Fruit fly (Drosophila melanogaster) whole organism, embryonic: ENCODE measurements around the gene mgr.

Experiments used
- ATbp ChIP-seq: fragments of 200-800 bp; sonication (Bioruptor generic); optimal IDR thresholded peaks from 2 replicates; lab custom pipeline; 2017; ENCODE audit warnings: missing biosample characterization, mild to moderate bottlenecking, missing genetic modification characterization, missing genetic modification reagents
- Abd-B ChIP-seq: fragments of 200-800 bp; sonication (Bioruptor generic); optimal IDR thresholded peaks from 2 replicates; lab custom pipeline; 2018; ENCODE audit warnings: missing biosample characterization, mild to moderate bottlenecking, missing genetic modification characterization, moderate library complexity
- Blimp-1 ChIP-seq: fragments of 200-800 bp; sonication (Bioruptor generic); optimal IDR thresholded peaks from 3 replicates; lab custom pipeline; 2018; ENCODE audit warnings: missing biosample characterization, missing genetic modification characterization, mild to moderate bottlenecking, moderate library complexity, missing genetic modification reagents
- CG10543 ChIP-seq: fragments of 200-800 bp; sonication (Bioruptor generic); optimal IDR thresholded peaks from 3 replicates; lab custom pipeline; 2017; ENCODE audit warnings: missing biosample characterization, mild to moderate bottlenecking, missing genetic modification characterization, moderate library complexity
- CG10979 ChIP-seq: fragments of 200-800 bp; sonication (Bioruptor generic); optimal IDR thresholded peaks from 2 replicates; lab custom pipeline; 2018; ENCODE audit warnings: missing biosample characterization, mild to moderate bottlenecking, missing genetic modification characterization, moderate library complexity
- CG13123 ChIP-seq: fragments of 200-800 bp; sonication (Bioruptor generic); optimal IDR thresholded peaks from 2 replicates; lab custom pipeline; 2016; ENCODE audit warnings: missing biosample characterization, missing genetic modification characterization
- CG13287 ChIP-seq: fragments of 200-800 bp; sonication (Bioruptor generic); IDR thresholded peaks from 2 replicates; pipeline ENCODE4 v1.3.6; 2022; ENCODE audit warnings: missing biosample characterization, missing genetic modification characterization; ENCODE audit not compliant: partially characterized antibody
- CG15601 ChIP-seq: fragments of 200-800 bp; sonication (Bioruptor generic); optimal IDR thresholded peaks from 3 replicates; lab custom pipeline; 2019; ENCODE audit warnings: missing biosample characterization, mild to moderate bottlenecking, missing genetic modification characterization, moderate library complexity
- CG17359 ChIP-seq: fragments of 200-800 bp; sonication (Bioruptor generic); optimal IDR thresholded peaks from 3 replicates; lab custom pipeline; 2018; ENCODE audit warnings: missing biosample characterization, mild to moderate bottlenecking, missing genetic modification characterization, moderate library complexity
- CG18764 ChIP-seq: fragments of 200-800 bp; sonication (Bioruptor generic); optimal IDR thresholded peaks from 3 replicates; lab custom pipeline; 2016; ENCODE audit warnings: missing biosample characterization, missing genetic modification characterization
- CG2678 ChIP-seq: fragments of 200-800 bp; sonication (Bioruptor generic); optimal IDR thresholded peaks from 3 replicates; lab custom pipeline; 2019; ENCODE audit warnings: missing biosample characterization, mild to moderate bottlenecking, missing genetic modification characterization, moderate library complexity
- CG2875 ChIP-seq: fragments of 200-800 bp; sonication (Bioruptor generic); optimal IDR thresholded peaks from 2 replicates; lab custom pipeline; 2017; ENCODE audit warnings: missing biosample characterization, mild to moderate bottlenecking, missing genetic modification characterization, missing genetic modification reagents
- CG30431 ChIP-seq: fragments of 200-800 bp; sonication (Bioruptor generic); optimal IDR thresholded peaks from 2 replicates; lab custom pipeline; 2017; ENCODE audit warnings: missing biosample characterization, missing genetic modification characterization
- CG31224 ChIP-seq: fragments of 200-800 bp; sonication (Bioruptor generic); IDR thresholded peaks from 2 replicates; pipeline ENCODE4 v1.3.6; 2022; ENCODE audit warnings: missing biosample characterization, missing genetic modification characterization
- CG32532 ChIP-seq: fragments of 200-800 bp; sonication (Bioruptor generic); IDR thresholded peaks from 2 replicates; pipeline ENCODE4 v1.3.6; 2022; ENCODE audit warnings: missing biosample characterization, missing genetic modification characterization
- CG33557 ChIP-seq: fragments of 200-800 bp; sonication (Bioruptor generic); optimal IDR thresholded peaks from 2 replicates; lab custom pipeline; 2019; ENCODE audit warnings: missing biosample characterization, mild to moderate bottlenecking, missing genetic modification characterization, moderate library complexity
- CG3847 ChIP-seq: fragments of 200-800 bp; sonication (Bioruptor generic); IDR thresholded peaks from 2 replicates; pipeline ENCODE4 v1.3.6; 2022; ENCODE audit warnings: missing biosample characterization, missing genetic modification characterization
- CG7271 ChIP-seq: fragments of 200-800 bp; sonication (Bioruptor generic); optimal IDR thresholded peaks from 2 replicates; lab custom pipeline; 2018; ENCODE audit warnings: missing biosample characterization, mild to moderate bottlenecking, missing genetic modification characterization, moderate library complexity
- CG9609 ChIP-seq: fragments of 200-800 bp; sonication (Bioruptor generic); optimal IDR thresholded peaks from 3 replicates; lab custom pipeline; 2016; ENCODE audit warnings: missing biosample characterization, missing genetic modification characterization
- CG9727 ChIP-seq: fragments of 200-800 bp; sonication (Bioruptor generic); optimal IDR thresholded peaks from 3 replicates; lab custom pipeline; 2017; ENCODE audit warnings: missing biosample characterization, mild to moderate bottlenecking, missing genetic modification characterization
- CG9932 ChIP-seq: fragments of 200-800 bp; sonication (Bioruptor generic); IDR thresholded peaks from 2 replicates; pipeline ENCODE4 v1.3.6; 2022; ENCODE audit warnings: missing biosample characterization, missing genetic modification characterization
- Dfd ChIP-seq, 2 experiments: fragments of >200 bp; optimal IDR thresholded peaks; 2 replicates each; lab custom pipeline; 2017; ENCODE audit warnings: missing biosample characterization in 2 of 2, missing genetic modification characterization in 2 of 2
- Elba2 ChIP-seq: fragments of 200-800 bp; sonication (Bioruptor generic); optimal IDR thresholded peaks from 3 replicates; lab custom pipeline; 2016; ENCODE audit warnings: missing biosample characterization, missing genetic modification characterization
- Fer3 ChIP-seq: fragments of 200-800 bp; sonication (Bioruptor generic); optimal IDR thresholded peaks from 2 replicates; lab custom pipeline; 2018; ENCODE audit warnings: missing biosample characterization, mild to moderate bottlenecking, missing genetic modification characterization, moderate library complexity
- HLH54F ChIP-seq: fragments of 200-800 bp; sonication (Bioruptor generic); optimal IDR thresholded peaks from 3 replicates; lab custom pipeline; 2016; ENCODE audit warnings: missing biosample characterization, missing genetic modification characterization
- Hmr ChIP-seq: fragments of 200-800 bp; sonication (Bioruptor generic); optimal IDR thresholded peaks from 3 replicates; lab custom pipeline; 2017; ENCODE audit warnings: mild to moderate bottlenecking, missing biosample characterization, missing genetic modification reagents, missing genetic modification characterization
- Jarid2 ChIP-seq: fragments of 200-800 bp; sonication (Bioruptor generic); optimal IDR thresholded peaks from 3 replicates; lab custom pipeline; 2017; ENCODE audit warnings: mild to moderate bottlenecking, missing biosample characterization, missing genetic modification reagents, missing genetic modification characterization
- Lhr ChIP-seq: fragments of 200-800 bp; sonication (Bioruptor generic); optimal IDR thresholded peaks from 3 replicates; lab custom pipeline; 2017; ENCODE audit warnings: mild to moderate bottlenecking, missing biosample characterization, missing genetic modification reagents, missing genetic modification characterization
- Lim3 ChIP-seq: fragments of 200-800 bp; sonication (Bioruptor generic); IDR thresholded peaks from 2 replicates; pipeline ENCODE4 v1.3.6; 2022; ENCODE audit warnings: missing biosample characterization, missing genetic modification characterization
- Lpt ChIP-seq: fragments of >200 bp; optimal IDR thresholded peaks from 2 replicates; lab custom pipeline; 2018; ENCODE audit warnings: missing biosample characterization, missing genetic modification characterization
- Max ChIP-seq: fragments of 200-800 bp; sonication (Bioruptor generic); optimal IDR thresholded peaks from 2 replicates; lab custom pipeline; 2016; ENCODE audit warnings: missing biosample characterization, mild to moderate bottlenecking, missing genetic modification characterization
- Ptx1 ChIP-seq: fragments of 200-800 bp; sonication (Bioruptor generic); IDR thresholded peaks from 2 replicates; pipeline ENCODE4 v1.3.6; 2022; ENCODE audit warnings: missing biosample characterization, missing genetic modification characterization
- Ravus ChIP-seq: fragments of 200-800 bp; sonication (Bioruptor generic); IDR thresholded peaks from 2 replicates; pipeline ENCODE4 v1.3.6; 2022; ENCODE audit warnings: missing biosample characterization, missing genetic modification characterization
- Six4 ChIP-seq: fragments of 200-800 bp; sonication (Bioruptor generic); optimal IDR thresholded peaks from 2 replicates; lab custom pipeline; 2016; ENCODE audit warnings: missing biosample characterization, missing genetic modification characterization
- Sry-δ ChIP-seq: fragments of 200-800 bp; sonication (Bioruptor generic); optimal IDR thresholded peaks from 2 replicates; lab custom pipeline; 2016; ENCODE audit warnings: missing biosample characterization, missing genetic modification characterization
- Xbp1 ChIP-seq: fragments of 200-800 bp; sonication (Bioruptor generic); optimal IDR thresholded peaks from 3 replicates; lab custom pipeline; 2016; ENCODE audit warnings: missing biosample characterization, mild to moderate bottlenecking, missing genetic modification characterization
- bigmax ChIP-seq: fragments of 200-800 bp; sonication (Bioruptor generic); optimal IDR thresholded peaks from 2 replicates; lab custom pipeline; 2018; ENCODE audit warnings: missing biosample characterization, mild to moderate bottlenecking, missing genetic modification characterization
- chinmo ChIP-seq: fragments of 200-800 bp; sonication (Bioruptor generic); IDR thresholded peaks from 4 replicates; pipeline ENCODE4 v1.3.6; 2022; ENCODE audit warnings: missing biosample characterization, missing genetic modification characterization; ENCODE audit not compliant: partially characterized antibody
- ci ChIP-seq: fragments of 200-800 bp; sonication (Bioruptor generic); IDR thresholded peaks from 3 replicates; pipeline ENCODE4 v1.3.6; 2022; ENCODE audit warnings: missing biosample characterization, missing genetic modification characterization
- cwo ChIP-seq: fragments of 200-800 bp; sonication (Bioruptor generic); optimal IDR thresholded peaks from 3 replicates; lab custom pipeline; 2017; ENCODE audit warnings: missing biosample characterization, missing genetic modification characterization, mild to moderate bottlenecking, moderate library complexity, missing genetic modification reagents
- dpn ChIP-seq, 2 experiments: fragments of 200-800 bp; sonication (Bioruptor generic); optimal IDR thresholded peaks; 3 replicates each; lab custom pipeline; 2016; ENCODE audit warnings: missing biosample characterization in 2 of 2, missing genetic modification characterization in 2 of 2
- fu2 ChIP-seq: fragments of 200-800 bp; sonication (Bioruptor generic); optimal IDR thresholded peaks from 2 replicates; lab custom pipeline; 2016; ENCODE audit warnings: missing biosample characterization, missing genetic modification characterization
- gro ChIP-seq: fragments of 200-800 bp; sonication (Bioruptor generic); optimal IDR thresholded peaks from 2 replicates; lab custom pipeline; 2016; ENCODE audit warnings: missing biosample characterization, missing genetic modification characterization
- kah ChIP-seq: fragments of 200-800 bp; sonication (Bioruptor generic); optimal IDR thresholded peaks from 2 replicates; lab custom pipeline; 2018; ENCODE audit warnings: missing biosample characterization, mild to moderate bottlenecking, missing genetic modification characterization
- kni ChIP-seq: fragments of 200-800 bp; sonication (Bioruptor generic); optimal IDR thresholded peaks from 3 replicates; lab custom pipeline; 2017; ENCODE audit warnings: mild to moderate bottlenecking, missing biosample characterization, missing genetic modification reagents, missing genetic modification characterization
- lilli ChIP-seq: fragments of 200-800 bp; sonication (Bioruptor generic); optimal IDR thresholded peaks from 3 replicates; lab custom pipeline; 2016; ENCODE audit warnings: missing biosample characterization, missing genetic modification characterization
- nerfin-1 ChIP-seq: fragments of 200-800 bp; sonication (Bioruptor generic); optimal IDR thresholded peaks from 3 replicates; lab custom pipeline; 2019; ENCODE audit warnings: missing biosample characterization, mild to moderate bottlenecking, missing genetic modification characterization, moderate library complexity
- sc ChIP-seq, 3 experiments: fragments of >200 bp in 2 of 3; fragments of 200-800 bp in 1 of 3; sonication (Bioruptor generic) in 1 of 3; optimal IDR thresholded peaks; 2 replicates in 2 of 3; 3 replicates in 1 of 3; lab custom pipeline; 2017; ENCODE audit warnings: mild to moderate bottlenecking in 1 of 3, missing biosample characterization in 1 of 3, missing genetic modification characterization in 1 of 3, missing genetic modification reagents in 1 of 3
- sna ChIP-seq: fragments of 200-800 bp; sonication (Bioruptor generic); IDR thresholded peaks from 2 replicates; pipeline ENCODE4 v1.3.6; 2022; ENCODE audit warnings: missing biosample characterization, missing genetic modification characterization; ENCODE audit not compliant: partially characterized antibody
- zf30C ChIP-seq: fragments of 200-800 bp; sonication (Bioruptor generic); optimal IDR thresholded peaks from 3 replicates; lab custom pipeline; 2018; ENCODE audit warnings: missing biosample characterization, mild to moderate bottlenecking, missing genetic modification characterization

The mgr gene

DNA sequence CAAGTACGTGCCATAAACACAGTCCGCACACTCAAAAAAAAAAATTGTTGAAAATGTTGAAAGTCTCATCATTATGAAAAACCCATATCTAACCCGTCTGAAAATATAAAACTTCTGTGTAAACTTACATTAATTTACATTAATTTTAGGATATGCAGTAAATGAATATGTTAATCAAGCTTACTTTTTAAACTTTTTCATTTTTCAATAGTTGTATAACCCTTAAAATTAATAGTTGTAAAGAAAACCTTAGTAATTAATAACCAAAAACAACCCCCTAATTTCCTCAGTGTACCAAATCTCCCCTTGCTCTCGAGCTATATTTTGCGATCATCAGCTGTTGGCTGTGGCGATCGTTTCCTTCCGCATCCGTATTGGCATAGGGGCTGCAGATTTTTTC, 40.9 kb downstream of the mgr start (continued):
- TF ChIP-seq Elba2, result peak; percentile 27
- TF ChIP-seq CG7271 (tag; lab: Kevin White, UChicago), result peak; percentile 27
- TF ChIP-seq Dfd (GFP tag; optimal IDR thresholded peaks at IDR 0.05; lab: Kevin White, UChicago), result no peak
- no peak for TF ChIP-seq HLH54F (GFP tag; lab: Kevin White, UChicago)
- TF ChIP-seq Hmr (GFP tag; lab: Kevin White, UChicago), result no peak
- TF ChIP-seq Ptx1, result peak; percentile 48
- TF ChIP-seq Lpt (GFP tag; lab: Kevin White, UChicago), result no peak
- TF ChIP-seq nerfin-1 (tag; lab: Kevin White, UChicago), result peak; percentile 10
- peak; percentile 23 for TF ChIP-seq CG30431 (GFP tag; lab: Kevin White, UChicago)
- TF ChIP-seq Jarid2 (GFP tag; lab: Kevin White, UChicago), result no peak
- TF ChIP-seq ATbp (GFP tag; lab: Kevin White, UChicago), result no peak
- TF ChIP-seq CG2678 (tag; lab: Kevin White, UChicago), result no peak
- no peak for TF ChIP-seq Ravus (GFP tag; lab: Robert Waterston, UW)
- peak; percentile 45 for TF ChIP-seq Abd-B (GFP tag; lab: Kevin White, UChicago)
- no peak for TF ChIP-seq kah (GFP tag; lab: Kevin White, UChicago)
- no peak for TF ChIP-seq bigmax
- TF ChIP-seq cwo (GFP tag; lab: Kevin White, UChicago), result no peak
- no peak for TF ChIP-seq CG13123 (GFP tag; lab: Kevin White, UChicago)
- TF ChIP-seq CG18764 (GFP tag; lab: Kevin White, UChicago), result no peak
- TF ChIP-seq CG13287 (GFP tag; lab: Robert Waterston, UW), result no peak
- peak; percentile 16 for TF ChIP-seq Six4 (GFP tag; lab: Kevin White, UChicago)
- TF ChIP-seq CG9932 (GFP tag; lab: Robert Waterston, UW), result no peak
- peak; percentile 23 for TF ChIP-seq CG2875
- TF ChIP-seq CG10543 (GFP tag; lab: Kevin White, UChicago), result no peak
- peak; percentile 4 for TF ChIP-seq Xbp1 (GFP tag; lab: Kevin White, UChicago)
- TF ChIP-seq CG3847 (GFP tag; lab: Robert Waterston, UW), result no peak
- TF ChIP-seq CG32532, result no peak
- TF ChIP-seq fu2 (GFP tag; lab: Kevin White, UChicago), result no peak
- TF ChIP-seq CG9727, result peak; percentile 90
- TF ChIP-seq chinmo, result no peak
- TF ChIP-seq lilli (GFP tag; lab: Kevin White, UChicago), result no peak
- no peak for TF ChIP-seq CG9609 (GFP tag; lab: Kevin White, UChicago)
- TF ChIP-seq ci (GFP tag; lab: Robert Waterston, UW), result no peak
- peak; percentile 49 for TF ChIP-seq Blimp-1 (GFP tag; lab: Kevin White, UChicago)
- TF ChIP-seq CG17359, result no peak
- no peak for TF ChIP-seq Sry-δ (GFP tag; lab: Kevin White, UChicago)
- TF ChIP-seq gro (GFP tag; lab: Kevin White, UChicago), result no peak
- no peak for TF ChIP-seq sc (optimal IDR thresholded peaks at IDR 0.05; lab: Kevin White, UChicago)
- TF ChIP-seq sc (GFP tag; optimal IDR thresholded peaks at IDR 0.05; lab: Kevin White, UChicago), result no peak
- no peak for TF ChIP-seq kni (GFP tag; lab: Kevin White, UChicago)
- TF ChIP-seq CG10979 (tag; lab: Kevin White, UChicago), result peak; percentile 86
- peak; percentile 22 for TF ChIP-seq Lhr
- no peak for TF ChIP-seq Max
- no peak for TF ChIP-seq CG31224 (GFP tag; lab: Robert Waterston, UW)
- no peak for TF ChIP-seq CG15601 (tag; lab: Kevin White, UChicago)
- no peak for TF ChIP-seq Fer3 (tag; lab: Kevin White, UChicago)
- no peak for TF ChIP-seq dpn (GFP tag; optimal IDR thresholded peaks at IDR 0.05; lab: Kevin White, UChicago)
- TF ChIP-seq CG33557 (GFP tag; lab: Kevin White, UChicago), result peak; percentile 62
- TF ChIP-seq Lim3 (GFP tag; lab: Robert Waterston, UW), result no peak
- peak; percentile 73 for TF ChIP-seq zf30C (GFP tag; lab: Kevin White, UChicago)
- TF ChIP-seq sna (GFP tag; lab: Robert Waterston, UW), result no peak
